Worm (Caenorhabditis elegans) whole organism, L1 larva: ENCODE data around the gene phf-14.

Source experiments
- C04F5.9 ChIP-seq: sonication (generic microtip); optimal IDR thresholded peaks from 2 replicates; lab custom pipeline; 2016; ENCODE audit warnings: missing genetic modification characterization, missing compliant biosample characterization
- aha-1 ChIP-seq: fragments of 150-350 bp; optimal IDR thresholded peaks from 2 replicates; lab custom pipeline; 2014; ENCODE audit warnings: missing biosample characterization, missing genetic modification characterization
- ama-1 ChIP-seq: fragments of 150-350 bp; optimal IDR thresholded peaks from 2 replicates; lab custom pipeline; 2014
- ceh-88 ChIP-seq: fragments of 200-800 bp; sonication (Bioruptor generic); IDR thresholded peaks from 2 replicates; pipeline ENCODE4 v1.3.6; 2022; ENCODE audit warnings: missing genetic modification characterization, missing compliant biosample characterization
- dsc-1 ChIP-seq: sonication (generic microtip); optimal IDR thresholded peaks from 2 replicates; lab custom pipeline; 2016; ENCODE audit warnings: mild to moderate bottlenecking, missing genetic modification characterization, missing compliant biosample characterization
- lin-13 ChIP-seq: fragments of 150-350 bp; optimal IDR thresholded peaks from 2 replicates; lab custom pipeline; 2014; ENCODE audit warnings: missing biosample characterization, missing genetic modification reagents, missing genetic modification characterization
- lsy-2 ChIP-seq, 2 experiments: fragments of 150-350 bp; optimal IDR thresholded peaks; 2 replicates each; lab custom pipeline; 2014; ENCODE audit warnings: missing biosample characterization in 2 of 2, missing genetic modification characterization in 2 of 2
- snpc-4 ChIP-seq: fragments of 150-350 bp; optimal IDR thresholded peaks from 2 replicates; lab custom pipeline; 2014; ENCODE audit warnings: missing biosample characterization, missing genetic modification characterization
- snu-23 ChIP-seq: sonication (generic microtip); optimal IDR thresholded peaks from 2 replicates; lab custom pipeline; 2016; ENCODE audit warnings: missing genetic modification characterization, missing compliant biosample characterization
- unc-62 ChIP-seq: fragments of 150-350 bp; optimal IDR thresholded peaks from 2 replicates; lab custom pipeline; 2014; ENCODE audit warnings: missing biosample characterization, missing genetic modification reagents, missing genetic modification characterization

DNA sequence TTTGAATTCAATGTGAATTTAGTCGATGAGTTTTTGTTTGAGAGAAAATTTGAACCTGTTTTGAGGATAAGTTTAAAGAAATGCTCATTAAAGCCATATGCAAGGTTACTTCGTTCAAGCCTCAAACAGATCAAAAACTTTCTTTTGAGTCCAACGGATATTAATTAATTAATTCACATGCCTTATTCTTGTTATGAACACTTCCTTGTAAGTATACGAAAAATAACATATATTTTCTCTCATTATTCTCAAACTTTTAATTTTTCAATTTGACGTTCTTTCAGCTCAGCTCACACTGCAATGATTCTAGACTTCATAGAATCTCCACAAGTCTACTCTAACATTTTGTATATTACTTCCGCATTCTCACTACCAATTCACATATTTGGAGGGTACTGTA lies 42.9 kb upstream of the phf-14 start, which contains the start of gene srh-304:
- TF ChIP-seq snu-23 (GFP tag; lab: Kevin White, UChicago), result no peak
- no peak for TF ChIP-seq ceh-88 (GFP tag; lab: Robert Waterston, UW)
- TF ChIP-seq aha-1 (tag; lab: Kevin White, UChicago), result no peak
- TF ChIP-seq ama-1 (lab: Kevin White, UChicago), result no peak
- TF ChIP-seq lin-13 (GFP tag; lab: Kevin White, UChicago), result no peak
- TF ChIP-seq dsc-1 (tag; lab: Kevin White, UChicago), result no peak
- no peak for TF ChIP-seq snpc-4 (tag; lab: Kevin White, UChicago)
- no peak for TF ChIP-seq C04F5.9
- TF ChIP-seq unc-62 (GFP tag; lab: Kevin White, UChicago), result no peak
- TF ChIP-seq lsy-2 (tag; optimal IDR thresholded peaks at IDR 0.05; lab: Kevin White, UChicago), result no peak
